Fruit fly (Drosophila melanogaster) whole organism, embryonic: ENCODE data around the gene CG13248.

Experiments
- B-H2 ChIP-seq: fragments of 200-800 bp; sonication (Bioruptor generic); optimal IDR thresholded peaks from 2 replicates; lab custom pipeline; 2018; ENCODE audit warnings: missing biosample characterization, mild to moderate bottlenecking, missing genetic modification characterization
- CG10267 ChIP-seq: fragments of 200-800 bp; sonication (Bioruptor generic); optimal IDR thresholded peaks from 2 replicates; lab custom pipeline; 2018; ENCODE audit warnings: missing biosample characterization, mild to moderate bottlenecking, missing genetic modification characterization, moderate library complexity
- CG10565 ChIP-seq: fragments of 200-800 bp; sonication (Bioruptor generic); optimal IDR thresholded peaks from 3 replicates; lab custom pipeline; 2016; ENCODE audit warnings: missing biosample characterization, mild to moderate bottlenecking, missing genetic modification characterization
- CG10654 ChIP-seq: fragments of 200-800 bp; sonication (Bioruptor generic); optimal IDR thresholded peaks from 2 replicates; lab custom pipeline; 2016; ENCODE audit warnings: missing biosample characterization, missing genetic modification characterization
- CG12071 ChIP-seq: fragments of 200-800 bp; sonication (Bioruptor generic); optimal IDR thresholded peaks from 3 replicates; lab custom pipeline; 2018; ENCODE audit warnings: missing biosample characterization, mild to moderate bottlenecking, missing genetic modification characterization
- CG14710 ChIP-seq: fragments of 200-800 bp; sonication (Bioruptor generic); optimal IDR thresholded peaks from 3 replicates; lab custom pipeline; 2019; ENCODE audit warnings: missing biosample characterization, mild to moderate bottlenecking, missing genetic modification characterization, moderate library complexity
- CG17912 ChIP-seq: fragments of 200-800 bp; sonication (Bioruptor generic); optimal IDR thresholded peaks from 2 replicates; lab custom pipeline; 2018; ENCODE audit warnings: missing biosample characterization, mild to moderate bottlenecking, missing genetic modification characterization
- CG18764 ChIP-seq: fragments of 200-800 bp; sonication (Bioruptor generic); optimal IDR thresholded peaks from 3 replicates; lab custom pipeline; 2016; ENCODE audit warnings: missing biosample characterization, missing genetic modification characterization
- CG30020 ChIP-seq: fragments of 200-800 bp; optimal IDR thresholded peaks from 2 replicates; lab custom pipeline; 2019; ENCODE audit warnings: missing biosample characterization, mild to moderate bottlenecking, missing genetic modification characterization, moderate library complexity
- CG32772 ChIP-seq: fragments of 200-800 bp; sonication (Bioruptor generic); IDR thresholded peaks from 2 replicates; pipeline ENCODE4 v1.3.6; 2022; ENCODE audit warnings: missing biosample characterization, missing genetic modification characterization
- CG33213 ChIP-seq: fragments of 200-800 bp; sonication (Bioruptor generic); optimal IDR thresholded peaks from 3 replicates; lab custom pipeline; 2016; ENCODE audit warnings: missing biosample characterization, missing genetic modification characterization
- CG34224 ChIP-seq: fragments of 200-800 bp; sonication (Bioruptor generic); IDR thresholded peaks from 3 replicates; pipeline ENCODE4 v1.3.6; 2022; ENCODE audit warnings: missing biosample characterization, missing genetic modification characterization; ENCODE audit not compliant: partially characterized antibody
- CG34376 ChIP-seq: fragments of 200-800 bp; sonication (Bioruptor generic); optimal IDR thresholded peaks from 2 replicates; lab custom pipeline; 2018; ENCODE audit warnings: missing biosample characterization, mild to moderate bottlenecking, missing genetic modification characterization
- CG4854 ChIP-seq: fragments of 200-800 bp; sonication (Bioruptor generic); optimal IDR thresholded peaks from 2 replicates; lab custom pipeline; 2016; ENCODE audit warnings: missing biosample characterization, missing genetic modification characterization, inconsistent platforms
- CG5245 ChIP-seq: fragments of 200-800 bp; sonication (Bioruptor generic); optimal IDR thresholded peaks from 3 replicates; lab custom pipeline; 2016; ENCODE audit warnings: missing biosample characterization, missing genetic modification characterization
- CG6813 ChIP-seq: fragments of 200-800 bp; sonication (Bioruptor generic); optimal IDR thresholded peaks from 2 replicates; lab custom pipeline; 2017; ENCODE audit warnings: missing biosample characterization, missing genetic modification characterization, mild to moderate bottlenecking, moderate library complexity, missing genetic modification reagents
- CG9437 ChIP-seq: fragments of 200-800 bp; sonication (Bioruptor generic); optimal IDR thresholded peaks from 2 replicates; lab custom pipeline; 2018; ENCODE audit warnings: missing biosample characterization, mild to moderate bottlenecking, missing genetic modification characterization
- CG9932 ChIP-seq: fragments of 200-800 bp; sonication (Bioruptor generic); IDR thresholded peaks from 2 replicates; pipeline ENCODE4 v1.3.6; 2022; ENCODE audit warnings: missing biosample characterization, missing genetic modification characterization
- Dfd ChIP-seq, 2 experiments: fragments of >200 bp; optimal IDR thresholded peaks; 2 replicates each; lab custom pipeline; 2017; ENCODE audit warnings: missing biosample characterization in 2 of 2, missing genetic modification characterization in 2 of 2
- Dip3 ChIP-seq: fragments of 200-800 bp; sonication (Bioruptor generic); optimal IDR thresholded peaks from 3 replicates; lab custom pipeline; 2016; ENCODE audit warnings: missing biosample characterization, missing genetic modification characterization
- Fer1 ChIP-seq: fragments of 200-800 bp; sonication (Bioruptor generic); optimal IDR thresholded peaks from 2 replicates; lab custom pipeline; 2017; ENCODE audit warnings: missing biosample characterization, mild to moderate bottlenecking, missing genetic modification characterization
- H2.0 ChIP-seq: fragments of 200-800 bp; sonication (Bioruptor generic); IDR thresholded peaks from 2 replicates; pipeline ENCODE4 v1.3.6; 2022; ENCODE audit warnings: missing biosample characterization, missing genetic modification characterization
- HLH3B ChIP-seq: fragments of 200-800 bp; sonication (Bioruptor generic); IDR thresholded peaks from 2 replicates; pipeline ENCODE4 v1.3.6; 2022; ENCODE audit warnings: missing biosample characterization, missing genetic modification characterization
- HmgD ChIP-seq: fragments of 200-800 bp; sonication (Bioruptor generic); optimal IDR thresholded peaks from 3 replicates; lab custom pipeline; 2016; ENCODE audit warnings: missing biosample characterization, missing genetic modification characterization
- Mad ChIP-seq: fragments of 200-800 bp; sonication (Bioruptor generic); optimal IDR thresholded peaks from 2 replicates; lab custom pipeline; 2016; ENCODE audit warnings: missing biosample characterization, missing genetic modification characterization
- Nf-YA ChIP-seq: fragments of 200-800 bp; sonication (Bioruptor generic); IDR thresholded peaks from 2 replicates; pipeline ENCODE4 v1.3.6; 2022; ENCODE audit warnings: missing biosample characterization, missing genetic modification characterization
- Nf-YB ChIP-seq: fragments of 200-800 bp; sonication (Bioruptor generic); optimal IDR thresholded peaks from 3 replicates; lab custom pipeline; 2019; ENCODE audit warnings: missing biosample characterization, mild to moderate bottlenecking, missing genetic modification characterization, moderate library complexity
- Sox102F ChIP-seq: fragments of 200-800 bp; sonication (Bioruptor generic); optimal IDR thresholded peaks from 2 replicates; lab custom pipeline; 2018; ENCODE audit warnings: missing biosample characterization, mild to moderate bottlenecking, missing genetic modification characterization, moderate library complexity
- Spps ChIP-seq: fragments of 200-800 bp; sonication (Bioruptor generic); optimal IDR thresholded peaks from 2 replicates; lab custom pipeline; 2018; ENCODE audit warnings: missing biosample characterization, mild to moderate bottlenecking, missing genetic modification characterization
- bcd ChIP-seq: fragments of 200-800 bp; sonication (Bioruptor generic); optimal IDR thresholded peaks from 2 replicates; lab custom pipeline; 2017; ENCODE audit warnings: missing biosample characterization, mild to moderate bottlenecking, missing genetic modification characterization
- chn ChIP-seq: fragments of 200-800 bp; sonication (Bioruptor generic); optimal IDR thresholded peaks from 2 replicates; lab custom pipeline; 2016; ENCODE audit warnings: missing biosample characterization, missing genetic modification characterization
- ci ChIP-seq: fragments of 200-800 bp; sonication (Bioruptor generic); IDR thresholded peaks from 3 replicates; pipeline ENCODE4 v1.3.6; 2022; ENCODE audit warnings: missing biosample characterization, missing genetic modification characterization
- danr ChIP-seq: fragments of 200-800 bp; sonication (Bioruptor generic); IDR thresholded peaks from 2 replicates; pipeline ENCODE4 v1.3.6; 2022; ENCODE audit warnings: missing biosample characterization, missing genetic modification characterization
- dm ChIP-seq: fragments of 200-800 bp; sonication (Bioruptor generic); optimal IDR thresholded peaks from 3 replicates; lab custom pipeline; 2016; ENCODE audit warnings: missing biosample characterization, missing genetic modification characterization
- dmrt99B ChIP-seq: fragments of 200-800 bp; sonication (Bioruptor generic); optimal IDR thresholded peaks from 2 replicates; lab custom pipeline; 2018; ENCODE audit warnings: missing biosample characterization, mild to moderate bottlenecking, missing genetic modification characterization, moderate library complexity
- ems ChIP-seq: fragments of 200-800 bp; sonication (Bioruptor generic); optimal IDR thresholded peaks from 3 replicates; lab custom pipeline; 2016; ENCODE audit warnings: missing biosample characterization, missing genetic modification characterization
- gcm ChIP-seq: fragments of 200-800 bp; sonication (Bioruptor generic); optimal IDR thresholded peaks from 2 replicates; lab custom pipeline; 2019; ENCODE audit warnings: missing biosample characterization, mild to moderate bottlenecking, missing genetic modification characterization, moderate library complexity
- h ChIP-seq: fragments of >200 bp; optimal IDR thresholded peaks from 2 replicates; lab custom pipeline; 2017
- hkb ChIP-seq, 2 experiments: fragments of 200-800 bp in 1 of 2; fragments of >200 bp in 1 of 2; sonication (Bioruptor generic) in 1 of 2; IDR thresholded peaks in 1 of 2; optimal IDR thresholded peaks in 1 of 2; 2 replicates each; pipeline versions ENCODE4 v1.3.6 to Lab custom; 2017 to 2022; ENCODE audit warnings: missing biosample characterization in 1 of 2, missing genetic modification characterization in 1 of 2
- inv ChIP-seq: fragments of 200-800 bp; sonication (Bioruptor generic); IDR thresholded peaks from 2 replicates; pipeline ENCODE4 v1.3.6; 2022; ENCODE audit warnings: missing biosample characterization, missing genetic modification characterization; ENCODE audit not compliant: partially characterized antibody
- kay ChIP-seq: fragments of 200-800 bp; sonication (Bioruptor generic); optimal IDR thresholded peaks from 2 replicates; lab custom pipeline; 2016; ENCODE audit warnings: missing biosample characterization, missing genetic modification characterization
- kni ChIP-seq: fragments of 200-800 bp; sonication (Bioruptor generic); optimal IDR thresholded peaks from 3 replicates; lab custom pipeline; 2017; ENCODE audit warnings: mild to moderate bottlenecking, missing biosample characterization, missing genetic modification reagents, missing genetic modification characterization
- mirr ChIP-seq: fragments of 200-800 bp; sonication (Bioruptor generic); optimal IDR thresholded peaks from 3 replicates; lab custom pipeline; 2018; ENCODE audit warnings: missing biosample characterization, mild to moderate bottlenecking, missing genetic modification characterization
- pum ChIP-seq: fragments of 200-800 bp; sonication (Bioruptor generic); optimal IDR thresholded peaks from 2 replicates; lab custom pipeline; 2016; ENCODE audit warnings: missing biosample characterization, missing genetic modification characterization
- run ChIP-seq: fragments of 200-800 bp; sonication (Bioruptor generic); optimal IDR thresholded peaks from 3 replicates; lab custom pipeline; 2018; ENCODE audit warnings: missing biosample characterization, mild to moderate bottlenecking, missing genetic modification characterization
- sim ChIP-seq: fragments of 200-800 bp; sonication (Bioruptor generic); IDR thresholded peaks from 2 replicates; pipeline ENCODE4 v1.3.6; 2022; ENCODE audit warnings: missing biosample characterization, missing genetic modification characterization
- slp2 ChIP-seq: fragments of 200-800 bp; sonication (Bioruptor generic); optimal IDR thresholded peaks from 2 replicates; lab custom pipeline; 2016; ENCODE audit warnings: missing biosample characterization, missing genetic modification characterization
- sqz ChIP-seq: fragments of 200-800 bp; sonication (Bioruptor generic); optimal IDR thresholded peaks from 3 replicates; lab custom pipeline; 2018; ENCODE audit warnings: missing biosample characterization, mild to moderate bottlenecking, missing genetic modification characterization
- sr ChIP-seq: fragments of 200-800 bp; sonication (Bioruptor generic); IDR thresholded peaks from 3 replicates; pipeline ENCODE4 v1.3.6; 2022; ENCODE audit warnings: missing biosample characterization, missing genetic modification characterization
- tin ChIP-seq: fragments of 200-800 bp; sonication (Bioruptor generic); optimal IDR thresholded peaks from 3 replicates; lab custom pipeline; 2016; ENCODE audit warnings: missing biosample characterization, missing genetic modification characterization
- tna ChIP-seq: fragments of 200-800 bp; sonication (Bioruptor generic); IDR thresholded peaks from 2 replicates; pipeline ENCODE4 v1.3.6; 2022; ENCODE audit warnings: missing biosample characterization, missing genetic modification characterization; ENCODE audit not compliant: partially characterized antibody
- vvl ChIP-seq: fragments of 200-800 bp; sonication (Bioruptor generic); IDR thresholded peaks from 2 replicates; pipeline ENCODE4 v1.3.6; 2022; ENCODE audit warnings: missing biosample characterization, missing genetic modification characterization

CG13248 gene

dm6 chr3L:20397770-20398169 lies 12.6 kb downstream of the CG13248 start (continued):
- TF ChIP-seq inv (GFP tag; lab: Robert Waterston, UW) (no peak), Dip3 (GFP tag; lab: Kevin White, UChicago) (no peak), Fer1 (GFP tag; lab: Kevin White, UChicago) (no peak), dmrt99B (tag; lab: Kevin White, UChicago) (no peak), sr (GFP tag; lab: Robert Waterston, UW) (peak; percentile 80), Nf-YB (GFP tag; lab: Kevin White, UChicago) (no peak), dm (GFP tag; lab: Kevin White, UChicago) (no peak), CG34224 (GFP tag; lab: Robert Waterston, UW) (0 out of 3 replicates have a peak, but pooled peaks have one; percentile 30), danr (GFP tag; lab: Robert Waterston, UW) (no peak), ems (GFP tag; lab: Kevin White, UChicago) (no peak), CG14710 (tag; lab: Kevin White, UChicago) (no peak), chn (GFP tag; lab: Kevin White, UChicago) (no peak), CG4854 (GFP tag; lab: Kevin White, UChicago) (no peak), HLH3B (GFP tag; lab: Robert Waterston, UW) (0 out of 2 replicates have a peak, but pooled peaks have one; percentile 6), ci (GFP tag; lab: Robert Waterston, UW) (no peak), CG10565 (GFP tag; lab: Kevin White, UChicago) (no peak), CG6813 (GFP tag; lab: Kevin White, UChicago) (no peak), run (tag; lab: Kevin White, UChicago) (no peak), CG10267 (tag; lab: Kevin White, UChicago) (no peak), bcd (GFP tag; lab: Kevin White, UChicago) (no peak), CG17912 (GFP tag; lab: Kevin White, UChicago) (no peak), CG34376 (GFP tag; lab: Kevin White, UChicago) (no peak), hkb (optimal IDR thresholded peaks at IDR 0.05; lab: Kevin White, UChicago) (no peak), hkb (GFP tag; IDR thresholded peaks at IDR 0.05; lab: Robert Waterston, UW) (0 out of 2 replicates have a peak, but pooled peaks have one; percentile 18), mirr (GFP tag; lab: Kevin White, UChicago) (no peak), Dfd (GFP tag; optimal IDR thresholded peaks at IDR 0.05; lab: Kevin White, UChicago) (no peak), vvl (GFP tag; lab: Robert Waterston, UW) (no peak), HmgD (GFP tag; lab: Kevin White, UChicago) (no peak), CG18764 (GFP tag; lab: Kevin White, UChicago) (no peak), pum (GFP tag; lab: Kevin White, UChicago) (no peak), CG9437 (GFP tag; lab: Kevin White, UChicago) (no peak), CG5245 (no peak), sqz (GFP tag; lab: Kevin White, UChicago) (no peak), CG12071 (no peak), slp2 (GFP tag; lab: Kevin White, UChicago) (no peak), tin (GFP tag; lab: Kevin White, UChicago) (no peak), Nf-YA (GFP tag; lab: Robert Waterston, UW) (peak; percentile 21; the same call in 1 of the 2 replicates), h (no peak), CG10654 (GFP tag; lab: Kevin White, UChicago) (no peak), kay (GFP tag; lab: Kevin White, UChicago) (no peak), kni (GFP tag; lab: Kevin White, UChicago) (no peak), Spps (tag; lab: Kevin White, UChicago) (no peak), B-H2 (GFP tag; lab: Kevin White, UChicago) (no peak), gcm (GFP tag; lab: Kevin White, UChicago) (no peak), CG33213 (GFP tag; lab: Kevin White, UChicago) (no peak), H2.0 (no peak), CG32772 (GFP tag; lab: Robert Waterston, UW) (no peak), CG30020 (tag; lab: Kevin White, UChicago) (no peak), Mad (GFP tag; lab: Kevin White, UChicago) (no peak), tna (GFP tag; lab: Robert Waterston, UW) (0 out of 2 replicates have a peak, but pooled peaks have one; percentile 30), sim (GFP tag; lab: Robert Waterston, UW) (no peak), CG9932 (GFP tag; lab: Robert Waterston, UW) (no peak), Sox102F (GFP tag; lab: Kevin White, UChicago) (no peak)
